Fruit fly (Drosophila melanogaster): ENCODE data around the gene bbx.

DNA sequence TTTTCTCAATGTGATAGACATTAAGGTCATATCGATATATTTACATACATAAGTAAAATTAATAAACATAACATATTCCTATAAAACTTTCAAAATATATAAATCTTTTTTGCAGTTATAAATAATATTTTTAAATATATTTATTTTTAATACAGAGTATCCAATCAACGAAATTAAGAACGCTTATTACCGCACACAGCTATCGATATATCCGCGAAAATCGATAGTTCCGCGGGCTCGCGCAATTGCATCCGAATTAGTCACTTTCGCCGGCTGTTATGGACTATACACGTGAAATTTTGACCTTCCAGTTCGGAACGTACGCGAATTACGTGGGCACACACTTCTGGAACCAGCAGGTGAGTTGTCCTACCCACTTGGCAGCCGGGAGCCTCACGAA lies 25.9 kb downstream of the bbx start, which contains the start of gene mst:
- no peak for TF ChIP-seq CG34406 (GFP tag; optimal IDR thresholded peaks at IDR 0.05)
- no peak for TF ChIP-seq CG11294 (GFP tag; IDR thresholded peaks at IDR 0.05)
- TF ChIP-seq Lpt (GFP tag; optimal IDR thresholded peaks at IDR 0.05), result no peak
- TF ChIP-seq CG11762 (GFP tag; optimal IDR thresholded peaks at IDR 0.05; ENCODE audit: insufficient read depth), result no peak
